Fruit fly (Drosophila melanogaster): ENCODE data around the gene Art6.

dm6 chr3R:13972653-13973052 is 27.0 kb upstream of the Art6 start:
- TF ChIP-seq pan (optimal IDR thresholded peaks at IDR 0.05): no peak
- TF ChIP-seq EcR (GFP tag; optimal IDR thresholded peaks at IDR 0.05): no peak
- no peak for TF ChIP-seq Dll (optimal IDR thresholded peaks at IDR 0.05)
- no peak for TF ChIP-seq usp (GFP tag; optimal IDR thresholded peaks at IDR 0.05)
- TF ChIP-seq CG8478 (optimal IDR thresholded peaks at IDR 0.05): no peak
